Worm (Caenorhabditis elegans) whole organism, L2 larva: ENCODE results near the gene tnc-2.

Experiments
- F13H6.1 ChIP-seq: sonication (generic microtip); optimal IDR thresholded peaks from 2 replicates; lab custom pipeline; 2016; ENCODE audit warnings: missing genetic modification characterization, missing compliant biosample characterization
- aly-2 ChIP-seq: fragments of 150-350 bp; optimal IDR thresholded peaks from 2 replicates; lab custom pipeline; 2014; ENCODE audit warnings: missing biosample characterization, missing genetic modification characterization
- blmp-1 ChIP-seq: sonication (generic microtip); optimal IDR thresholded peaks from 2 replicates; lab custom pipeline; 2017; ENCODE audit warnings: missing genetic modification characterization, mild to moderate bottlenecking, missing compliant biosample characterization, antibody characterized with exemption, moderate library complexity; ENCODE audit not compliant: insufficient read depth
- egl-27 ChIP-seq: sonication (generic microtip); optimal IDR thresholded peaks from 3 replicates; lab custom pipeline; 2017; ENCODE audit warnings: missing biosample characterization, missing genetic modification reagents, missing genetic modification characterization
- lin-39 ChIP-seq: fragments of 150-350 bp; optimal IDR thresholded peaks from 2 replicates; lab custom pipeline; 2014; ENCODE audit warnings: missing biosample characterization, missing genetic modification reagents, missing genetic modification characterization
- nhr-10 ChIP-seq: sonication (generic microtip); optimal IDR thresholded peaks from 2 replicates; lab custom pipeline; 2017; ENCODE audit warnings: missing biosample characterization, missing genetic modification characterization
- nhr-25 ChIP-seq: fragments of 150-350 bp; sonication (generic microtip); optimal IDR thresholded peaks from 3 replicates; lab custom pipeline; 2014; ENCODE audit warnings: missing biosample characterization, missing genetic modification characterization
- unc-62 ChIP-seq: fragments of 150-350 bp; optimal IDR thresholded peaks from 2 replicates; lab custom pipeline; 2014; ENCODE audit warnings: missing biosample characterization, missing genetic modification reagents, missing genetic modification characterization

- no peak for TF ChIP-seq egl-27 (tag; lab: Kevin White, UChicago)
- TF ChIP-seq F13H6.1 (tag; lab: Kevin White, UChicago) = no peak
- TF ChIP-seq aly-2 (tag; lab: Kevin White, UChicago) = no peak
- no peak for TF ChIP-seq blmp-1 (tag; lab: Kevin White, UChicago)
- TF ChIP-seq nhr-25 (tag; lab: Kevin White, UChicago) = no peak
- TF ChIP-seq nhr-10 = no peak
- TF ChIP-seq unc-62 = no peak
- TF ChIP-seq lin-39 = no peak
Observed at ce11 chrII:10515422-10515821, 48.8 kb downstream of the tnc-2 start.
